Worm (Caenorhabditis elegans) whole organism, L1 larva: Measurements from ENCODE around the gene Y39F10C.1.

Source experiments
- C16A3.4 ChIP-seq: fragments of 150-350 bp; optimal IDR thresholded peaks from 2 replicates; lab custom pipeline; 2014; ENCODE audit warnings: missing biosample characterization, missing genetic modification characterization
- Y116A8C.19 ChIP-seq: sonication (generic microtip); optimal IDR thresholded peaks from 2 replicates; lab custom pipeline; 2016; ENCODE audit warnings: missing compliant biosample characterization, missing genetic modification characterization, borderline replicate concordance
- aha-1 ChIP-seq: fragments of 150-350 bp; optimal IDR thresholded peaks from 2 replicates; lab custom pipeline; 2014; ENCODE audit warnings: missing biosample characterization, missing genetic modification characterization
- alr-1 ChIP-seq: fragments of 200-800 bp; sonication (Bioruptor generic); optimal IDR thresholded peaks from 2 replicates; lab custom pipeline; 2018; ENCODE audit warnings: borderline replicate concordance, mild to moderate bottlenecking, missing genetic modification characterization, missing compliant biosample characterization
- aly-2 ChIP-seq: fragments of 150-350 bp; optimal IDR thresholded peaks from 2 replicates; lab custom pipeline; 2014; ENCODE audit warnings: missing biosample characterization, missing genetic modification characterization
- blmp-1 ChIP-seq: fragments of 150-350 bp; optimal IDR thresholded peaks from 2 replicates; lab custom pipeline; 2014; ENCODE audit warnings: missing biosample characterization, missing genetic modification characterization
- ces-1 ChIP-seq: fragments of 150-350 bp; optimal IDR thresholded peaks from 2 replicates; lab custom pipeline; 2014; ENCODE audit warnings: missing biosample characterization, missing genetic modification reagents, missing genetic modification characterization
- dsc-1 ChIP-seq: sonication (generic microtip); optimal IDR thresholded peaks from 2 replicates; lab custom pipeline; 2016; ENCODE audit warnings: mild to moderate bottlenecking, missing genetic modification characterization, missing compliant biosample characterization
- efl-1 ChIP-seq, 4 experiments: fragments of 150-350 bp; optimal IDR thresholded peaks in 3 of 4; peaks in 1 of 4; 1 replicate in 1 of 4; 2 replicates in 3 of 4; lab custom pipeline; 2014; ENCODE audit warnings: missing biosample characterization in 2 of 4, missing genetic modification characterization in 2 of 4, missing genetic modification reagents in 2 of 4
- fkh-8 ChIP-seq: sonication (generic microtip); optimal IDR thresholded peaks from 2 replicates; lab custom pipeline; 2016; ENCODE audit warnings: mild to moderate bottlenecking, missing genetic modification characterization, missing compliant biosample characterization
- grh-1 ChIP-seq: fragments of 200-800 bp; sonication (Bioruptor generic); IDR thresholded peaks from 2 replicates; pipeline ENCODE4 v1.3.6; 2022; ENCODE audit warnings: missing genetic modification reagents, missing genetic modification characterization, missing compliant biosample characterization
- hlh-4 ChIP-seq: sonication (generic microtip); optimal IDR thresholded peaks from 2 replicates; lab custom pipeline; 2016; ENCODE audit warnings: mild to moderate bottlenecking, missing genetic modification characterization, missing compliant biosample characterization
- irx-1 ChIP-seq: sonication (generic microtip); optimal IDR thresholded peaks from 2 replicates; lab custom pipeline; 2016; ENCODE audit warnings: missing genetic modification characterization, missing compliant biosample characterization
- isw-1 ChIP-seq: fragments of 200-800 bp; sonication (Bioruptor generic); IDR thresholded peaks from 2 replicates; pipeline ENCODE4 v1.3.6; 2022; ENCODE audit warnings: missing genetic modification characterization, missing compliant biosample characterization
- lin-15B ChIP-seq: fragments of 150-350 bp; sonication (generic microtip); optimal IDR thresholded peaks from 3 replicates; lab custom pipeline; 2014; ENCODE audit warnings: missing biosample characterization, missing genetic modification characterization
- lin-35 ChIP-seq, 2 experiments: fragments of 150-350 bp; optimal IDR thresholded peaks; 2 replicates each; lab custom pipeline; 2014; ENCODE audit warnings: missing biosample characterization in 2 of 2, missing genetic modification characterization in 2 of 2, missing genetic modification reagents in 2 of 2
- nhr-19 ChIP-seq: fragments of 200-800 bp; sonication (Bioruptor generic); conservative IDR thresholded peaks from 2 replicates; pipeline ENCODE4 v1.3.6; 2022; ENCODE audit warnings: missing genetic modification characterization, missing compliant biosample characterization
- nhr-28 ChIP-seq: fragments of 150-350 bp; optimal IDR thresholded peaks from 2 replicates; lab custom pipeline; 2014; ENCODE audit warnings: missing biosample characterization, missing genetic modification characterization
- nhr-76 ChIP-seq: sonication (generic microtip); optimal IDR thresholded peaks from 2 replicates; lab custom pipeline; 2017; ENCODE audit warnings: missing biosample characterization, missing genetic modification characterization
- nhr-85 ChIP-seq: sonication (generic microtip); peaks from one replicate; lab custom pipeline; 2016; ENCODE audit warnings: missing genetic modification characterization, inconsistent platforms, missing compliant biosample characterization
- nhr-90 ChIP-seq: sonication (generic microtip); optimal IDR thresholded peaks from 2 replicates; lab custom pipeline; 2016; ENCODE audit warnings: mild to moderate bottlenecking, missing genetic modification characterization, missing compliant biosample characterization; ENCODE audit not compliant: poor library complexity
- pax-3 ChIP-seq: fragments of 200-800 bp; sonication (Bioruptor generic); optimal IDR thresholded peaks from 2 replicates; lab custom pipeline; 2018; ENCODE audit warnings: mild to moderate bottlenecking, missing genetic modification characterization, moderate library complexity, missing compliant biosample characterization
- unc-86 ChIP-seq: sonication (generic microtip); optimal IDR thresholded peaks from 2 replicates; lab custom pipeline; 2016; ENCODE audit warnings: missing genetic modification characterization, missing compliant biosample characterization
- unc-98 ChIP-seq: fragments of 200-800 bp; sonication (Bioruptor generic); IDR thresholded peaks from 2 replicates; pipeline ENCODE4 v1.3.6; 2022; ENCODE audit warnings: missing genetic modification characterization, missing compliant biosample characterization
- vab-15 ChIP-seq: sonication (generic microtip); optimal IDR thresholded peaks from 2 replicates; lab custom pipeline; 2017; ENCODE audit warnings: missing genotype, mild to moderate bottlenecking, missing genetic modification characterization, missing compliant biosample characterization
- ztf-11 ChIP-seq, 2 experiments: sonication (generic microtip); optimal IDR thresholded peaks; 2 replicates each; lab custom pipeline; 2016 to 2017; ENCODE audit warnings: missing genetic modification characterization in 2 of 2, missing biosample characterization in 1 of 2, missing compliant biosample characterization in 1 of 2

Gene Y39F10C.1

ce11 chrII:701371-702139 is 26.2 kb downstream of the Y39F10C.1 start, which contains the start of gene thoc-1 (continued):
- TF ChIP-seq lin-35 (GFP tag; optimal IDR thresholded peaks at IDR 0.05; lab: Kevin White, UChicago) (peak in 1 of 2 experiments; percentile 11), lin-15B (tag; lab: Kevin White, UChicago) (no peak), aha-1 (tag; lab: Kevin White, UChicago) (no peak), fkh-8 (no peak), efl-1 (optimal IDR thresholded peaks at IDR 0.05; lab: Kevin White, UChicago) (peak in 1 of 2 experiments; percentile 33), efl-1 (GFP tag; optimal IDR thresholded peaks at IDR 0.05 in 1 of 2; lab: Kevin White, UChicago) (peak in 1 of 2 experiments; percentile 72), nhr-90 (tag; lab: Kevin White, UChicago) (no peak), aly-2 (no peak), nhr-28 (tag; lab: Kevin White, UChicago) (no peak), nhr-76 (no peak), ces-1 (GFP tag; lab: Kevin White, UChicago) (no peak), vab-15 (tag; lab: Kevin White, UChicago) (no peak), nhr-85 (tag; lab: Kevin White, UChicago) (no peak), unc-86 (tag; lab: Kevin White, UChicago) (no peak), Y116A8C.19 (tag; lab: Kevin White, UChicago) (no peak), blmp-1 (tag; lab: Kevin White, UChicago) (peak; percentile 23), pax-3 (no peak), unc-98 (GFP tag; lab: Robert Waterston, UW) (no peak), ztf-11 (tag; optimal IDR thresholded peaks at IDR 0.05; lab: Kevin White, UChicago) (no peak), grh-1 (GFP tag; lab: Robert Waterston, UW) (no peak), alr-1 (tag; lab: Kevin White, UChicago) (no peak)

DNA sequence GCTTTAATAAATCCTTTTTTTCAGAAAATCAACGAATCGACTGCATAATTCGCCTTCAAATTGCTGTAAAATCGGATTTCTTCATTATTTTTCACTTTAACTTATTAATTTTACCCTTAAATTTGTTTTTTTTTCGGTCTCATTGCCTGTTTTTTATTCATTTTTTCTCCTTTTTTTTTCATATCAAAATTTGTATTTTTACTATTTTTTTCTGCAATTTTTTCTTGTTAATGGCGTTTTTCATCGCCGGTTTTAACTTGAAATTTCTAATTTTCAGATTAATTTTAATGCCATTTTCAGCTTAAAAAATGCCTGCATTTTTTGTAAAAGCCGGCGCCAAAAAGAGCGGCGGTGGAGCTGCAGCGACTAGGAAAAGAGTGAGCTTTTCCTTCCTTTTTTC is 33.7 kb downstream of the Y39F10C.1 start, which contains the start of gene T02H6.1:
T02H6.1 (plus strand) TSS at position 301 of the 400 bp plus-strand sequence.
- no peak for TF ChIP-seq hlh-4
- TF ChIP-seq unc-98 (GFP tag; lab: Robert Waterston, UW), result no peak
- TF ChIP-seq dsc-1 (tag; lab: Kevin White, UChicago), result no peak

DNA sequence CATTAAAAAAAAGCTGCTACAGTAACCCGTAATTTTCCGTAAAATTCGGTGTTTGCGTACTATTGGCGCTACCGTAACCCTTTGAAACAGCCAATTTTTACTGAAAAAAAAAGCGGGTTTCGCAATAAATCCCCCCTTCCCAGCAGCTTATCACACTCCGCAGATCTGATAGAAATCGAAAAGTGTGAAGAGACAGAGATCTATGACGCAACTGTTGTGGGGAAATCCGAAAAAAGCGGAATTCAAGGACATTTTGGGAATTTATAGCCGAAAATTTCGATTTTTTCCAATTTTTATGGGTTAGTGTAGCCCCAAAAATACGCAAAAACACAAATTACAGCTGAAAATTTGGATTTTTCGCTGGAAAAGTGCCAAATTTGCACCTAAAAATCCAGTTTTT is 46.5 kb downstream of the Y39F10C.1 start:
- no peak for TF ChIP-seq irx-1
- peak; percentile 78 for TF ChIP-seq blmp-1 (tag; lab: Kevin White, UChicago)
- no peak for TF ChIP-seq C16A3.4

ce11 chrII:723488-723887 is 48.1 kb downstream of the Y39F10C.1 start, which contains the start of gene rfip-2:
TSS of gene rfip-2 (plus strand) at chrII:723788.
- TF ChIP-seq unc-86 (tag; lab: Kevin White, UChicago) (no peak), nhr-19 (GFP tag; lab: Robert Waterston, UW) (no peak)

- TF ChIP-seq isw-1 (GFP tag; lab: Robert Waterston, UW), result no peak
- no peak for TF ChIP-seq efl-1 (optimal IDR thresholded peaks at IDR 0.05; lab: Kevin White, UChicago)
- TF ChIP-seq efl-1 (GFP tag; optimal IDR thresholded peaks at IDR 0.05 in 1 of 2; lab: Kevin White, UChicago), result peak in 1 of 2 experiments; percentile 69
- TF ChIP-seq, all 84 proteins: peak for 1
Measured at ce11 chrII:724004-724403, 48.6 kb downstream of the Y39F10C.1 start.
